Fruit fly (Drosophila melanogaster): Measurements from ENCODE around the gene Tsp26A.

The Tsp26A gene

DNA sequence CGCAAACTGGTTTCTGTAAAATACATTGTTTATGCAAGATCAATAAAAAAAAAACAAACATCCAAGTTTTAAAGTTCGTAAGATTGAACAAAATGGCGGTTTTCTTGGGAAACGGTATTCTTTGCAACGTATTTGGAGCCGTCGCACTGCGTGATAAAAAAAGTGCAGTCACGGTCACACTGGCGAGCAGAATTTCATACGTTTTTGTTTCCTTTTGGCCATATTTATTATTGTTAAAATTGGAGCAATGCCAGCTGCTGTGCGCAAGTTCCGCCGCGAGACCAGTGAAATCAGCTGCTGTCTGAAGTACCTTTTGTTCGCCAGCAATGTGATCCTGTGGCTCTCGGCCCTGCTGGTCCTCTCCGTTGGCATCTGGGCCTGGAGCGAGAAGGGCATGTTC lies at the start of gene Tsp26A:
Gene Tsp26A (plus strand): TSS at position 164 of the 400 bp plus-strand sequence.
- TF ChIP-seq pan (optimal IDR thresholded peaks at IDR 0.05) (no peak), Dfd (GFP tag; optimal IDR thresholded peaks at IDR 0.05) (no peak), HLH106 (tag; optimal IDR thresholded peaks at IDR 0.05) (no peak), jim (GFP tag; optimal IDR thresholded peaks at IDR 0.05) (no peak), Mio (GFP tag; optimal IDR thresholded peaks at IDR 0.05) (no peak), CG32264 (GFP tag; optimal IDR thresholded peaks at IDR 0.05) (no peak), tai (GFP tag; optimal IDR thresholded peaks at IDR 0.05) (no peak), N (GFP tag; optimal IDR thresholded peaks at IDR 0.05) (no peak), woc (GFP tag; optimal IDR thresholded peaks at IDR 0.05) (no peak), rgr (GFP tag; optimal IDR thresholded peaks at IDR 0.05) (no peak), ey (GFP tag; optimal IDR thresholded peaks at IDR 0.05) (no peak), Hr78 (GFP tag; optimal IDR thresholded peaks at IDR 0.05) (no peak), dl (GFP tag; optimal IDR thresholded peaks at IDR 0.05; ENCODE audit: insufficient read depth in 1 of 2, partially characterized antibody in 2 of 2) (no peak), br (GFP tag; optimal IDR thresholded peaks at IDR 0.05) (no peak), dsf (GFP tag; optimal IDR thresholded peaks at IDR 0.05; ENCODE audit: borderline replicate concordance) (no peak), brk (GFP tag; optimal IDR thresholded peaks at IDR 0.05) (no peak), Sp1 (GFP tag; optimal IDR thresholded peaks at IDR 0.05) (no peak), sv (GFP tag; optimal IDR thresholded peaks at IDR 0.05) (no peak), CrebA (GFP tag; optimal IDR thresholded peaks at IDR 0.05; ENCODE audit: borderline replicate concordance) (no peak)

DNA sequence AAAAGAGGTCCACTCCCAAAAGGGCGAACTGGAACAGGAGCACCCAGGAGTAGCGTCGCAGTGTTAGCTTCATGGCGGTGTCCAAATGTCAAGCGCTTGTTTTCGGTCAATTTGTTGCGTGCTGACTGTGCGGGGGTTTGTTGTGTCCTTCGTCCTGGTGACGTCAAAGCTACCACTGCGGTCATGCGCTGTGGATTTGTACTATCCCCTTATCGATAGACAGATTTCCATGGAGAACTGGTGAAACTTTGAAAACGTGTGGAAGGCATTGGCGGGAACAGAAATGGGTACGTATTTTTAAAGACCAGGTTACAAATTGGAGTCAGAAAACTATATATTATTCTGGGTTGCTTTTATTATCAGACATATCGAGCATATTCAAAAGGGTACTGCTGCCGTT lies 43.9 kb upstream of the Tsp26A start, which contains the start of gene CG13999:
Gene CG13999 (minus strand): TSS at position 314 of the 400 bp plus-strand sequence.
- TF ChIP-seq Hnf4 (GFP tag; optimal IDR thresholded peaks at IDR 0.05) (no peak), Dfd (GFP tag; optimal IDR thresholded peaks at IDR 0.05) (no peak), Sp1 (GFP tag; optimal IDR thresholded peaks at IDR 0.05) (no peak), pan (optimal IDR thresholded peaks at IDR 0.05) (no peak), Hr78 (GFP tag; optimal IDR thresholded peaks at IDR 0.05) (no peak), h (GFP tag; optimal IDR thresholded peaks at IDR 0.05) (no peak), CrebA (GFP tag; optimal IDR thresholded peaks at IDR 0.05; ENCODE audit: borderline replicate concordance) (no peak), CG32264 (GFP tag; optimal IDR thresholded peaks at IDR 0.05) (no peak), fru (GFP tag; optimal IDR thresholded peaks at IDR 0.05) (no peak), tai (GFP tag; optimal IDR thresholded peaks at IDR 0.05) (no peak), N (GFP tag; optimal IDR thresholded peaks at IDR 0.05) (no peak), usp (GFP tag; optimal IDR thresholded peaks at IDR 0.05) (no peak)

dm6 chr2L:5956706-5957105 lies 43.3 kb upstream of the Tsp26A start, which contains the start of the genes CG13998 and Vm26Ab:
CG13998 (minus strand) TSS chr2L:5956819.
Vm26Ab (plus strand) TSS chr2L:5957004.
- TF ChIP-seq Jra (GFP tag; optimal IDR thresholded peaks at IDR 0.05), result no peak
- TF ChIP-seq sv (GFP tag; optimal IDR thresholded peaks at IDR 0.05), result no peak
- TF ChIP-seq GATAd (GFP tag; optimal IDR thresholded peaks at IDR 0.05), result no peak
- no peak for TF ChIP-seq Dif (GFP tag; optimal IDR thresholded peaks at IDR 0.05; ENCODE audit: partially characterized antibody)
- TF ChIP-seq psq (GFP tag; optimal IDR thresholded peaks at IDR 0.05), result no peak
- TF ChIP-seq dsf (GFP tag; optimal IDR thresholded peaks at IDR 0.05; ENCODE audit: borderline replicate concordance), result no peak
- TF ChIP-seq lola (GFP tag; optimal IDR thresholded peaks at IDR 0.05), result no peak
- TF ChIP-seq N (GFP tag; optimal IDR thresholded peaks at IDR 0.05), result no peak
- TF ChIP-seq dl (GFP tag; optimal IDR thresholded peaks at IDR 0.05; ENCODE audit: insufficient read depth in 1 of 2, partially characterized antibody in 2 of 2), result no peak

dm6 chr2L:5958581-5959177 lies 41.3 kb upstream of the Tsp26A start, which contains the start of gene Vm26Ac:
Vm26Ac (minus strand) TSS chr2L:5958631.
- TF ChIP-seq Dfd (GFP tag; optimal IDR thresholded peaks at IDR 0.05) (no peak), woc (GFP tag; optimal IDR thresholded peaks at IDR 0.05) (no peak), dl (GFP tag; optimal IDR thresholded peaks at IDR 0.05; ENCODE audit: insufficient read depth in 1 of 2, partially characterized antibody in 2 of 2) (no peak), CG9705 (GFP tag; optimal IDR thresholded peaks at IDR 0.05) (no peak), Rel (GFP tag; optimal IDR thresholded peaks at IDR 0.05) (no peak), Rel (tag; optimal IDR thresholded peaks at IDR 0.05) (no peak), dmrt93B (GFP tag; optimal IDR thresholded peaks at IDR 0.05) (no peak), tai (GFP tag; optimal IDR thresholded peaks at IDR 0.05) (no peak), HLH106 (tag; optimal IDR thresholded peaks at IDR 0.05) (no peak), usp (GFP tag; optimal IDR thresholded peaks at IDR 0.05) (no peak), Myc (optimal IDR thresholded peaks at IDR 0.05) (no peak), Jra (GFP tag; optimal IDR thresholded peaks at IDR 0.05) (no peak), ey (GFP tag; optimal IDR thresholded peaks at IDR 0.05) (no peak), Hr83 (GFP tag; optimal IDR thresholded peaks at IDR 0.05; ENCODE audit: poor library complexity, severe bottlenecking) (no peak), Hr78 (GFP tag; optimal IDR thresholded peaks at IDR 0.05) (no peak), psq (GFP tag; optimal IDR thresholded peaks at IDR 0.05) (no peak), rgr (GFP tag; optimal IDR thresholded peaks at IDR 0.05) (no peak), Abd-B (GFP tag; optimal IDR thresholded peaks at IDR 0.05) (no peak), Hnf4 (GFP tag; optimal IDR thresholded peaks at IDR 0.05) (no peak)

All from whole organism, wandering third instar larva.